Fruit fly (Drosophila melanogaster): ENCODE measurements around the gene CG10748.

DNA sequence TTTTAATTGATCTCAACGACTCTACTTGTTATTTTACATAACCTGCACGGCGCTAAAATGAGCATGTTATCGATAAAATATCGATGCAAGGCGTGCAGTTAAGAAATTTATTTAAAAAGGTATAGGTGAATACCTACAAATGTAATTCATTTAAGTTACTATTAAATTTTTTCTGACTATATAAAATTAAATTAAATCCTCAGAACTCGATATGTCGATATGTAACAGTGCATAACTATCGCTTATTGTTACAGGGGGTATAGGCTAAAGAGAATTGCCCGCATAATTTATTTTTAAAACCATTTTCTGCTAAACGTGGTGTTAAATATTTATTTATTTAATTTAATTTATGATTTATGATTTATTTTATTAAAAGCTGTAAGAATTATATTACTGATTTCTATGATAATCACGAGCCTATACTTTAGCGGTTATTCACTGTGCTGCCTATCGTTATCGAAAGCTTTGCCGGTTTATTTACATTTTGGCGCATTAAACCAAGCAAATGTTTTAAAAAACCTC is 45.7 kb upstream of the CG10748 start, which contains the start of the genes mRpL20 and Icmt:
- peak; percentile 88 for TF ChIP-seq CG9948 (tag; optimal IDR thresholded peaks at IDR 0.05)
- peak; percentile 66; the same call in 1 of the 3 replicates for TF ChIP-seq fd96Ca (GFP tag; IDR thresholded peaks at IDR 0.05)
- peak; percentile 82 for TF ChIP-seq Pif1B (GFP tag; optimal IDR thresholded peaks at IDR 0.05)
- peak; percentile 72 for TF ChIP-seq D1 (tag; optimal IDR thresholded peaks at IDR 0.05)
- peak; percentile 93 for TF ChIP-seq CG34367 (tag; optimal IDR thresholded peaks at IDR 0.05)
- TF ChIP-seq Ets98B (GFP tag; IDR thresholded peaks at IDR 0.05): peak; percentile 94
- peak; percentile 97 for TF ChIP-seq Snoo (tag; optimal IDR thresholded peaks at IDR 0.05)
- TF ChIP-seq gl (tag; optimal IDR thresholded peaks at IDR 0.05): peak; percentile 41
- peak; percentile 74 for TF ChIP-seq CG13204 (GFP tag; optimal IDR thresholded peaks at IDR 0.05)
- TF ChIP-seq CG8159 (tag; optimal IDR thresholded peaks at IDR 0.05): peak; percentile 90
- peak; percentile 97 for TF ChIP-seq CG12605 (GFP tag; IDR thresholded peaks at IDR 0.05)
- TF ChIP-seq CG4496 (GFP tag; IDR thresholded peaks at IDR 0.05): peak; percentile 98
- peak; percentile 98 for TF ChIP-seq CG32121 (GFP tag; IDR thresholded peaks at IDR 0.05)

Measured in whole organism, pupa.